Worm (Caenorhabditis elegans): ENCODE results near the gene T27D12.6.

ce11 chrII:11813895-11814369, 21.4 kb upstream of the T27D12.6 start, which contains the start of gene F43G6.8:
- no peak for TF ChIP-seq nhr-80 (tag; optimal IDR thresholded peaks at IDR 0.05)
- no peak for TF ChIP-seq madf-10 (tag; optimal IDR thresholded peaks at IDR 0.05)
- peak; percentile 35; the same call in 1 of the 2 replicates for TF ChIP-seq zfh-2 (GFP tag; conservative IDR thresholded peaks at IDR 0.05)
- TF ChIP-seq attf-3 (GFP tag; conservative IDR thresholded peaks at IDR 0.05) = no peak
